Fruit fly (Drosophila melanogaster) whole organism, prepupa: ENCODE measurements around the gene MED15.

Experiments used
- Blimp-1 ChIP-seq: fragments of 200-800 bp; sonication (Bioruptor generic); optimal IDR thresholded peaks from 3 replicates; lab custom pipeline; 2017; ENCODE audit warnings: missing biosample characterization, missing genetic modification characterization, mild to moderate bottlenecking, moderate library complexity, missing genetic modification reagents
- CG10631 ChIP-seq: fragments of 200-800 bp; sonication (Bioruptor generic); optimal IDR thresholded peaks from 2 replicates; lab custom pipeline; 2016; ENCODE audit warnings: missing biosample characterization, missing genetic modification characterization
- CG10669 ChIP-seq: fragments of 200-800 bp; sonication (Bioruptor generic); optimal IDR thresholded peaks from 3 replicates; lab custom pipeline; 2018; ENCODE audit warnings: missing biosample characterization, mild to moderate bottlenecking, missing genetic modification characterization, moderate library complexity
- CG11294 ChIP-seq: fragments of 200-800 bp; sonication (Bioruptor generic); IDR thresholded peaks from 2 replicates; pipeline ENCODE4 v1.3.6; 2022; ENCODE audit warnings: missing biosample characterization, missing genetic modification characterization
- CG11762 ChIP-seq: fragments of 200-800 bp; sonication (Bioruptor generic); optimal IDR thresholded peaks from 3 replicates; lab custom pipeline; 2016; ENCODE audit warnings: missing biosample characterization, missing genetic modification characterization; ENCODE audit not compliant: insufficient read depth
- CG11902 ChIP-seq: fragments of 200-800 bp; sonication (Bioruptor generic); optimal IDR thresholded peaks from 3 replicates; lab custom pipeline; 2016; ENCODE audit warnings: missing biosample characterization, missing genetic modification characterization
- CG15336 ChIP-seq: fragments of 200-800 bp; sonication (Bioruptor generic); IDR thresholded peaks from 2 replicates; pipeline ENCODE4 v1.3.6; 2022; ENCODE audit warnings: missing biosample characterization, missing genetic modification characterization
- CG16779 ChIP-seq: fragments of 200-800 bp; sonication (Bioruptor generic); optimal IDR thresholded peaks from 3 replicates; lab custom pipeline; 2017; ENCODE audit warnings: missing biosample characterization, mild to moderate bottlenecking, missing genetic modification characterization
- CG31627 ChIP-seq: fragments of 200-800 bp; sonication (Bioruptor generic); optimal IDR thresholded peaks from 3 replicates; lab custom pipeline; 2016; ENCODE audit warnings: missing biosample characterization, missing genetic modification characterization
- CG34406 ChIP-seq: fragments of 200-800 bp; sonication (Bioruptor generic); optimal IDR thresholded peaks from 3 replicates; lab custom pipeline; 2016; ENCODE audit warnings: missing biosample characterization, missing genetic modification characterization
- CG3919 ChIP-seq: fragments of 200-800 bp; sonication (Bioruptor generic); optimal IDR thresholded peaks from 3 replicates; lab custom pipeline; 2016; ENCODE audit warnings: missing biosample characterization, missing genetic modification characterization
- CG4318 ChIP-seq: fragments of 200-800 bp; sonication (Bioruptor generic); optimal IDR thresholded peaks from 3 replicates; lab custom pipeline; 2017; ENCODE audit warnings: missing biosample characterization, mild to moderate bottlenecking, missing genetic modification characterization
- CG6276 ChIP-seq: fragments of 200-800 bp; sonication (Bioruptor generic); optimal IDR thresholded peaks from 2 replicates; lab custom pipeline; 2017; ENCODE audit warnings: missing biosample characterization, mild to moderate bottlenecking, missing genetic modification characterization
- CG6792 ChIP-seq: fragments of 200-800 bp; sonication (Bioruptor generic); optimal IDR thresholded peaks from 3 replicates; lab custom pipeline; 2016; ENCODE audit warnings: missing biosample characterization, missing genetic modification characterization
- CG6808 ChIP-seq: fragments of 200-800 bp; sonication (Bioruptor generic); optimal IDR thresholded peaks from 3 replicates; lab custom pipeline; 2017; ENCODE audit warnings: missing biosample characterization, missing genetic modification characterization, mild to moderate bottlenecking, moderate library complexity, missing genetic modification reagents
- CG7368 ChIP-seq: fragments of 200-800 bp; sonication (Bioruptor generic); optimal IDR thresholded peaks from 3 replicates; lab custom pipeline; 2016; ENCODE audit warnings: missing biosample characterization, missing genetic modification characterization
- CG8119 ChIP-seq: fragments of 200-800 bp; sonication (Bioruptor generic); IDR thresholded peaks from 3 replicates; pipeline ENCODE4 v1.3.6; 2022; ENCODE audit warnings: missing biosample characterization, missing genetic modification characterization
- CG8632 ChIP-seq: fragments of 200-800 bp; sonication (Bioruptor generic); optimal IDR thresholded peaks from 3 replicates; lab custom pipeline; 2016; ENCODE audit warnings: missing biosample characterization, missing genetic modification characterization
- CG9139 ChIP-seq: fragments of 200-800 bp; sonication (Bioruptor generic); optimal IDR thresholded peaks from 3 replicates; lab custom pipeline; 2017; ENCODE audit warnings: missing biosample characterization, mild to moderate bottlenecking, missing genetic modification characterization
- Eip75B ChIP-seq: fragments of 200-800 bp; sonication (Bioruptor generic); optimal IDR thresholded peaks from 3 replicates; lab custom pipeline; 2016; ENCODE audit warnings: missing biosample characterization, missing genetic modification characterization
- Eip78C ChIP-seq: fragments of 200-800 bp; sonication (Bioruptor generic); peaks from one replicate; lab custom pipeline; 2016; ENCODE audit warnings: missing biosample characterization, missing genetic modification characterization
- Eip93F ChIP-seq: fragments of 200-800 bp; sonication (Bioruptor generic); optimal IDR thresholded peaks from 2 replicates; lab custom pipeline; 2016; ENCODE audit warnings: missing biosample characterization, mild to moderate bottlenecking, missing genetic modification characterization
- Ets21C ChIP-seq: fragments of 200-800 bp; sonication (Bioruptor generic); optimal IDR thresholded peaks from 3 replicates; lab custom pipeline; 2016; ENCODE audit warnings: missing biosample characterization, missing genetic modification characterization
- Ets96B ChIP-seq: fragments of 200-800 bp; optimal IDR thresholded peaks from 2 replicates; lab custom pipeline; 2019; ENCODE audit warnings: missing biosample characterization, mild to moderate bottlenecking, missing genetic modification characterization, moderate library complexity
- Hr38 ChIP-seq: sonication (Bioruptor generic); optimal IDR thresholded peaks from 2 replicates; lab custom pipeline; 2016; ENCODE audit warnings: missing biosample characterization, missing genetic modification characterization
- Hr4 ChIP-seq: fragments of 200-800 bp; sonication (Bioruptor generic); optimal IDR thresholded peaks from 3 replicates; lab custom pipeline; 2016; ENCODE audit warnings: missing biosample characterization, missing genetic modification characterization
- Lpt ChIP-seq: fragments of 200-800 bp; sonication (Bioruptor generic); optimal IDR thresholded peaks from 3 replicates; lab custom pipeline; 2016; ENCODE audit warnings: missing biosample characterization, missing genetic modification characterization
- Met ChIP-seq: fragments of 200-800 bp; sonication (Bioruptor generic); optimal IDR thresholded peaks from 3 replicates; lab custom pipeline; 2016; ENCODE audit warnings: missing biosample characterization, missing genetic modification characterization
- OdsH ChIP-seq: fragments of 200-800 bp; sonication (Bioruptor generic); optimal IDR thresholded peaks from 3 replicates; lab custom pipeline; 2016; ENCODE audit warnings: missing biosample characterization, missing genetic modification characterization
- Smox ChIP-seq: fragments of 200-800 bp; sonication (Bioruptor generic); optimal IDR thresholded peaks from 3 replicates; lab custom pipeline; 2016; ENCODE audit warnings: missing biosample characterization, missing genetic modification characterization
- Sox15 ChIP-seq: fragments of 200-800 bp; sonication (Bioruptor generic); optimal IDR thresholded peaks from 3 replicates; lab custom pipeline; 2016; ENCODE audit warnings: missing biosample characterization, missing genetic modification characterization
- achi ChIP-seq: fragments of 200-800 bp; sonication (Bioruptor generic); optimal IDR thresholded peaks from 3 replicates; lab custom pipeline; 2016; ENCODE audit warnings: missing biosample characterization, missing genetic modification characterization
- cyc ChIP-seq: fragments of 200-800 bp; sonication (Bioruptor generic); optimal IDR thresholded peaks from 3 replicates; lab custom pipeline; 2016; ENCODE audit warnings: missing biosample characterization, missing genetic modification characterization
- dac ChIP-seq: fragments of 200-800 bp; sonication (Bioruptor generic); optimal IDR thresholded peaks from 2 replicates; lab custom pipeline; 2017; ENCODE audit warnings: missing biosample characterization, mild to moderate bottlenecking, missing genetic modification characterization
- dsx ChIP-seq: fragments of 200-800 bp; optimal IDR thresholded peaks from 3 replicates; lab custom pipeline; 2019; ENCODE audit warnings: missing biosample characterization, mild to moderate bottlenecking, missing genetic modification characterization, moderate library complexity; ENCODE audit not compliant: poor library complexity, severe bottlenecking
- fd59A ChIP-seq: fragments of 200-800 bp; sonication (Bioruptor generic); optimal IDR thresholded peaks from 2 replicates; lab custom pipeline; 2017; ENCODE audit warnings: missing biosample characterization, mild to moderate bottlenecking, missing genetic modification characterization, missing genetic modification reagents
- fd85E ChIP-seq: fragments of 200-800 bp; sonication (Bioruptor generic); optimal IDR thresholded peaks from 3 replicates; lab custom pipeline; 2016; ENCODE audit warnings: missing biosample characterization, missing genetic modification characterization
- fkh ChIP-seq: fragments of 200-800 bp; sonication (Bioruptor generic); optimal IDR thresholded peaks from 3 replicates; lab custom pipeline; 2017; ENCODE audit warnings: missing biosample characterization, mild to moderate bottlenecking, missing genetic modification characterization, moderate library complexity
- lz ChIP-seq: fragments of 200-800 bp; sonication (Bioruptor generic); optimal IDR thresholded peaks from 3 replicates; lab custom pipeline; 2016; ENCODE audit warnings: missing biosample characterization, missing genetic modification characterization
- net ChIP-seq: fragments of 200-800 bp; sonication (Bioruptor generic); optimal IDR thresholded peaks from 3 replicates; lab custom pipeline; 2016; ENCODE audit warnings: missing biosample characterization, missing genetic modification characterization
- pdm3 ChIP-seq: fragments of 200-800 bp; sonication (Bioruptor generic); optimal IDR thresholded peaks from 3 replicates; lab custom pipeline; 2016; ENCODE audit warnings: missing biosample characterization, missing genetic modification characterization
- salr ChIP-seq, 2 experiments: fragments of 200-800 bp; sonication (Bioruptor generic); optimal IDR thresholded peaks; 3 replicates each; lab custom pipeline; 2016 to 2018; ENCODE audit warnings: missing biosample characterization in 2 of 2, missing genetic modification characterization in 2 of 2, mild to moderate bottlenecking in 1 of 2
- spab ChIP-seq: fragments of 200-800 bp; sonication (Bioruptor generic); optimal IDR thresholded peaks from 2 replicates; lab custom pipeline; 2017; ENCODE audit warnings: missing biosample characterization, mild to moderate bottlenecking, missing genetic modification characterization, missing genetic modification reagents
- ss ChIP-seq, 2 experiments: fragments of 200-800 bp; sonication (Bioruptor generic); optimal IDR thresholded peaks; 2 replicates in 1 of 2; 3 replicates in 1 of 2; lab custom pipeline; 2017 to 2018; ENCODE audit warnings: mild to moderate bottlenecking in 2 of 2, missing biosample characterization in 2 of 2, missing genetic modification characterization in 2 of 2, moderate library complexity in 1 of 2
- svp ChIP-seq: fragments of 200-800 bp; sonication (Bioruptor generic); peaks from one replicate; lab custom pipeline; 2016; ENCODE audit warnings: missing biosample characterization, missing genetic modification characterization
- vri ChIP-seq: fragments of 200-800 bp; sonication (Bioruptor generic); optimal IDR thresholded peaks from 3 replicates; lab custom pipeline; 2016; ENCODE audit warnings: missing biosample characterization, mild to moderate bottlenecking, missing genetic modification characterization

MED15 gene

dm6 chr2L:439339-439738 is 33.5 kb upstream of the MED15 start (continued):
- peak; percentile 93 for TF ChIP-seq CG31627 (GFP tag; lab: Kevin White, UChicago)
- peak; percentile 66 for TF ChIP-seq CG11902
- TF ChIP-seq svp (GFP tag; lab: Kevin White, UChicago) = peak; percentile 96
- peak; percentile 48 for TF ChIP-seq Lpt (GFP tag; lab: Kevin White, UChicago)
- peak; percentile 65 to 78 for TF ChIP-seq salr (GFP tag; optimal IDR thresholded peaks at IDR 0.05; lab: Kevin White, UChicago)
- TF ChIP-seq net (GFP tag; lab: Kevin White, UChicago) = peak; percentile 67
- TF ChIP-seq Ets96B = peak; percentile 86
- peak; percentile 17 for TF ChIP-seq dac (GFP tag; lab: Kevin White, UChicago)
- peak; percentile 88 for TF ChIP-seq Eip93F
- peak; percentile 20 for TF ChIP-seq fd85E
- TF ChIP-seq CG8119 (GFP tag; lab: Robert Waterston, UW) = peak; percentile 66
- peak; percentile 57 for TF ChIP-seq CG6276
- TF ChIP-seq CG10669 (GFP tag; lab: Kevin White, UChicago) = peak; percentile 84
- TF ChIP-seq dsx = peak; percentile 75
- TF ChIP-seq cyc (GFP tag; lab: Kevin White, UChicago) = peak; percentile 92
- peak; percentile 80 for TF ChIP-seq fd59A (GFP tag; lab: Kevin White, UChicago)

dm6 chr2L:440638-441454 is 32.0 kb upstream of the MED15 start:
- peak; percentile 86 for TF ChIP-seq Smox (GFP tag; lab: Kevin White, UChicago)
- TF ChIP-seq Ets96B = peak; percentile 93
- peak; percentile 57 for TF ChIP-seq CG11762 (GFP tag; lab: Kevin White, UChicago)
- TF ChIP-seq dsx = peak; percentile 89
- TF ChIP-seq Hr38 (GFP tag; lab: Kevin White, UChicago) = no peak
- TF ChIP-seq CG9139 (GFP tag; lab: Kevin White, UChicago) = peak; percentile 86
- TF ChIP-seq CG34406 (GFP tag; lab: Kevin White, UChicago) = peak; percentile 90
- TF ChIP-seq net (GFP tag; lab: Kevin White, UChicago) = peak; percentile 80
- peak; percentile 91 for TF ChIP-seq CG6808 (GFP tag; lab: Kevin White, UChicago)
- TF ChIP-seq OdsH = peak; percentile 87
- peak; percentile 77 for TF ChIP-seq Sox15 (GFP tag; lab: Kevin White, UChicago)
- TF ChIP-seq CG6792 (GFP tag; lab: Kevin White, UChicago) = peak; percentile 86
- peak; percentile 71 for TF ChIP-seq Ets21C (GFP tag; lab: Kevin White, UChicago)
- TF ChIP-seq CG31627 (GFP tag; lab: Kevin White, UChicago) = peak; percentile 78
- peak; percentile 90 for TF ChIP-seq achi (GFP tag; lab: Kevin White, UChicago)
- TF ChIP-seq CG8119 (GFP tag; lab: Robert Waterston, UW) = peak; percentile 73
- TF ChIP-seq ss (GFP tag; optimal IDR thresholded peaks at IDR 0.05; lab: Kevin White, UChicago) = peak; percentile 69 to 93
- peak; percentile 88 for TF ChIP-seq fd59A (GFP tag; lab: Kevin White, UChicago)
- TF ChIP-seq dac (GFP tag; lab: Kevin White, UChicago) = peak; percentile 37
- peak; percentile 80 for TF ChIP-seq Eip75B (GFP tag; lab: Kevin White, UChicago)
- TF ChIP-seq lz = peak; percentile 82
- peak; percentile 85 for TF ChIP-seq CG3919 (GFP tag; lab: Kevin White, UChicago)
- peak; percentile 71 for TF ChIP-seq pdm3 (GFP tag; lab: Kevin White, UChicago)
- TF ChIP-seq svp (GFP tag; lab: Kevin White, UChicago) = peak; percentile 94
- TF ChIP-seq CG11902 = peak; percentile 80
- peak; percentile 35 for TF ChIP-seq CG6276
- TF ChIP-seq Eip78C (GFP tag; lab: Kevin White, UChicago) = peak; percentile 97
- TF ChIP-seq Hr4 (GFP tag; lab: Kevin White, UChicago) = peak; percentile 26
- peak; percentile 69 for TF ChIP-seq CG4318 (GFP tag; lab: Kevin White, UChicago)
- peak; percentile 84 for TF ChIP-seq vri (GFP tag; lab: Kevin White, UChicago)
- TF ChIP-seq Eip93F = peak; percentile 74
- peak; percentile 65 for TF ChIP-seq CG7368 (GFP tag; lab: Kevin White, UChicago)
- no peak for TF ChIP-seq CG11294 (GFP tag; lab: Robert Waterston, UW)
- peak; percentile 89 for TF ChIP-seq CG8632 (GFP tag; lab: Kevin White, UChicago)
- peak; percentile 88 for TF ChIP-seq Met (GFP tag; lab: Kevin White, UChicago)
- TF ChIP-seq CG10631 (GFP tag; lab: Kevin White, UChicago) = peak; percentile 93
- TF ChIP-seq CG16779 (tag; lab: Kevin White, UChicago) = peak; percentile 80
- TF ChIP-seq CG15336 (GFP tag; lab: Robert Waterston, UW) = peak; percentile 54
- TF ChIP-seq Blimp-1 (GFP tag; lab: Kevin White, UChicago) = peak; percentile 77
- peak; percentile 90 for TF ChIP-seq spab (GFP tag; lab: Kevin White, UChicago)
- TF ChIP-seq fkh (GFP tag; lab: Kevin White, UChicago) = no peak
- TF ChIP-seq cyc (GFP tag; lab: Kevin White, UChicago) = peak; percentile 81
